Fruit fly (Drosophila melanogaster) whole organism, embryonic: Measurements from ENCODE around the gene CG17145.
A peak's percentile ranks its signal among the peaks of the same experiment; 100 is the strongest.

Experiments used
- Adf1 ChIP-seq: fragments of 200-800 bp; sonication (Bioruptor generic); IDR thresholded peaks from 2 replicates; pipeline ENCODE4 v1.3.6; 2022; ENCODE audit warnings: missing biosample characterization, missing genetic modification characterization
- Atf6 ChIP-seq: fragments of 200-800 bp; sonication (Bioruptor generic); IDR thresholded peaks from 2 replicates; pipeline ENCODE4 v1.3.6; 2022; ENCODE audit warnings: missing biosample characterization, missing genetic modification characterization
- CG10209 ChIP-seq: fragments of 200-800 bp; sonication (Bioruptor generic); optimal IDR thresholded peaks from 3 replicates; lab custom pipeline; 2017; ENCODE audit warnings: missing biosample characterization, mild to moderate bottlenecking, missing genetic modification characterization, missing genetic modification reagents
- CG10274 ChIP-seq: fragments of 200-800 bp; sonication (Bioruptor generic); optimal IDR thresholded peaks from 3 replicates; lab custom pipeline; 2017; ENCODE audit warnings: missing biosample characterization, mild to moderate bottlenecking, missing genetic modification characterization
- CG10543 ChIP-seq: fragments of 200-800 bp; sonication (Bioruptor generic); optimal IDR thresholded peaks from 3 replicates; lab custom pipeline; 2017; ENCODE audit warnings: missing biosample characterization, mild to moderate bottlenecking, missing genetic modification characterization, moderate library complexity
- CG10959 ChIP-seq: fragments of 200-800 bp; sonication (Bioruptor generic); IDR thresholded peaks from 2 replicates; pipeline ENCODE4 v1.3.6; 2022; ENCODE audit warnings: missing biosample characterization, missing genetic modification characterization
- CG11085 ChIP-seq: fragments of 200-800 bp; sonication (Bioruptor generic); IDR thresholded peaks from 2 replicates; pipeline ENCODE4 v1.3.6; 2022; ENCODE audit warnings: missing biosample characterization, missing genetic modification characterization
- CG11504 ChIP-seq: fragments of 200-800 bp; sonication (Bioruptor generic); optimal IDR thresholded peaks from 3 replicates; lab custom pipeline; 2019; ENCODE audit warnings: missing biosample characterization, mild to moderate bottlenecking, missing genetic modification characterization, moderate library complexity
- CG13296 ChIP-seq: fragments of 200-800 bp; sonication (Bioruptor generic); optimal IDR thresholded peaks from 3 replicates; lab custom pipeline; 2018; ENCODE audit warnings: missing biosample characterization, mild to moderate bottlenecking, missing genetic modification characterization
- CG13424 ChIP-seq: fragments of 200-800 bp; sonication (Bioruptor generic); optimal IDR thresholded peaks from 2 replicates; lab custom pipeline; 2019; ENCODE audit warnings: missing biosample characterization, mild to moderate bottlenecking, missing genetic modification characterization, moderate library complexity
- CG13775 ChIP-seq: fragments of 200-800 bp; sonication (Bioruptor generic); optimal IDR thresholded peaks from 3 replicates; lab custom pipeline; 2017; ENCODE audit warnings: missing biosample characterization, mild to moderate bottlenecking, missing genetic modification characterization
- CG16863 ChIP-seq: fragments of 200-800 bp; sonication (Bioruptor generic); optimal IDR thresholded peaks from 3 replicates; lab custom pipeline; 2016; ENCODE audit warnings: missing biosample characterization, missing genetic modification characterization
- CG18619 ChIP-seq: fragments of 200-800 bp; sonication (Bioruptor generic); optimal IDR thresholded peaks from 3 replicates; lab custom pipeline; 2017; ENCODE audit warnings: missing biosample characterization, mild to moderate bottlenecking, missing genetic modification characterization
- CG2116 ChIP-seq: fragments of 200-800 bp; sonication (Bioruptor generic); optimal IDR thresholded peaks from 3 replicates; lab custom pipeline; 2018; ENCODE audit warnings: missing biosample characterization, mild to moderate bottlenecking, missing genetic modification characterization
- CG2120 ChIP-seq: fragments of 200-800 bp; sonication (Bioruptor generic); optimal IDR thresholded peaks from 3 replicates; lab custom pipeline; 2016; ENCODE audit warnings: missing biosample characterization, missing genetic modification characterization
- CG2889 ChIP-seq: fragments of 200-800 bp; sonication (Bioruptor generic); IDR thresholded peaks from 3 replicates; pipeline ENCODE4 v1.3.6; 2022; ENCODE audit warnings: missing biosample characterization, missing genetic modification characterization
- CG30403 ChIP-seq: fragments of 200-800 bp; sonication (Bioruptor generic); optimal IDR thresholded peaks from 3 replicates; lab custom pipeline; 2016; ENCODE audit warnings: missing biosample characterization, missing genetic modification characterization
- CG42726 ChIP-seq: fragments of 200-800 bp; sonication (Bioruptor generic); IDR thresholded peaks from 2 replicates; pipeline ENCODE4 v1.3.6; 2022; ENCODE audit warnings: missing biosample characterization, missing genetic modification characterization; ENCODE audit not compliant: partially characterized antibody
- CG4360 ChIP-seq: fragments of 200-800 bp; sonication (Bioruptor generic); IDR thresholded peaks from 2 replicates; pipeline ENCODE4 v1.3.6; 2022; ENCODE audit warnings: missing biosample characterization, missing genetic modification characterization
- CG4424 ChIP-seq: fragments of 200-800 bp; sonication (Bioruptor generic); optimal IDR thresholded peaks from 3 replicates; lab custom pipeline; 2016; ENCODE audit warnings: missing biosample characterization, missing genetic modification characterization
- CG6854 ChIP-seq: fragments of 200-800 bp; sonication (Bioruptor generic); optimal IDR thresholded peaks from 3 replicates; lab custom pipeline; 2017; ENCODE audit warnings: missing biosample characterization, mild to moderate bottlenecking, missing genetic modification characterization
- CG7928 ChIP-seq: fragments of 200-800 bp; sonication (Bioruptor generic); optimal IDR thresholded peaks from 2 replicates; lab custom pipeline; 2017; ENCODE audit warnings: missing biosample characterization, mild to moderate bottlenecking, missing genetic modification characterization
- Fer2 ChIP-seq: fragments of 200-800 bp; sonication (Bioruptor generic); optimal IDR thresholded peaks from 2 replicates; lab custom pipeline; 2018; ENCODE audit warnings: missing biosample characterization, mild to moderate bottlenecking, missing genetic modification characterization, moderate library complexity
- HHEX ChIP-seq: fragments of 200-800 bp; sonication (Bioruptor generic); optimal IDR thresholded peaks from 3 replicates; lab custom pipeline; 2017; ENCODE audit warnings: missing biosample characterization, mild to moderate bottlenecking, missing genetic modification characterization, missing genetic modification reagents
- HmgZ ChIP-seq: fragments of 200-800 bp; sonication (Bioruptor generic); optimal IDR thresholded peaks from 2 replicates; lab custom pipeline; 2018; ENCODE audit warnings: missing biosample characterization, mild to moderate bottlenecking, missing genetic modification characterization
- Hr3 ChIP-seq: fragments of 200-800 bp; sonication (Bioruptor generic); optimal IDR thresholded peaks from 3 replicates; lab custom pipeline; 2016; ENCODE audit warnings: missing biosample characterization, missing genetic modification characterization
- Hr51 ChIP-seq, 2 experiments: fragments of 200-800 bp; sonication (Bioruptor generic); optimal IDR thresholded peaks; 2 replicates in 1 of 2; 3 replicates in 1 of 2; lab custom pipeline; 2016 to 2018; ENCODE audit warnings: missing biosample characterization in 2 of 2, missing genetic modification characterization in 2 of 2, mild to moderate bottlenecking in 1 of 2, moderate library complexity in 1 of 2
- Jarid2 ChIP-seq: fragments of 200-800 bp; sonication (Bioruptor generic); optimal IDR thresholded peaks from 3 replicates; lab custom pipeline; 2017; ENCODE audit warnings: mild to moderate bottlenecking, missing biosample characterization, missing genetic modification reagents, missing genetic modification characterization
- Max ChIP-seq: fragments of 200-800 bp; sonication (Bioruptor generic); optimal IDR thresholded peaks from 2 replicates; lab custom pipeline; 2016; ENCODE audit warnings: missing biosample characterization, mild to moderate bottlenecking, missing genetic modification characterization
- Nf-YB ChIP-seq: fragments of 200-800 bp; sonication (Bioruptor generic); optimal IDR thresholded peaks from 3 replicates; lab custom pipeline; 2019; ENCODE audit warnings: missing biosample characterization, mild to moderate bottlenecking, missing genetic modification characterization, moderate library complexity
- NfI ChIP-seq: fragments of 200-800 bp; sonication (Bioruptor generic); optimal IDR thresholded peaks from 3 replicates; lab custom pipeline; 2018; ENCODE audit warnings: missing biosample characterization, mild to moderate bottlenecking, missing genetic modification characterization, moderate library complexity
- Oaz ChIP-seq: fragments of 200-800 bp; sonication (Bioruptor generic); IDR thresholded peaks from 2 replicates; pipeline ENCODE4 v1.3.6; 2022; ENCODE audit warnings: missing biosample characterization, missing genetic modification characterization
- PHDP ChIP-seq: fragments of 200-800 bp; sonication (Bioruptor generic); optimal IDR thresholded peaks from 3 replicates; lab custom pipeline; 2018; ENCODE audit warnings: missing biosample characterization, mild to moderate bottlenecking, missing genetic modification characterization, moderate library complexity
- Taf1 ChIP-seq: fragments of 200-800 bp; sonication (Bioruptor generic); IDR thresholded peaks from 2 replicates; pipeline ENCODE4 v1.3.6; 2022; ENCODE audit warnings: missing biosample characterization, missing genetic modification characterization
- ara ChIP-seq: fragments of 200-800 bp; sonication (Bioruptor generic); IDR thresholded peaks from 2 replicates; pipeline ENCODE4 v1.3.6; 2022; ENCODE audit warnings: missing biosample characterization, missing genetic modification characterization
- bigmax ChIP-seq: fragments of 200-800 bp; sonication (Bioruptor generic); optimal IDR thresholded peaks from 2 replicates; lab custom pipeline; 2018; ENCODE audit warnings: missing biosample characterization, mild to moderate bottlenecking, missing genetic modification characterization
- caup ChIP-seq: fragments of 200-800 bp; sonication (Bioruptor generic); optimal IDR thresholded peaks from 3 replicates; lab custom pipeline; 2017; ENCODE audit warnings: missing biosample characterization, mild to moderate bottlenecking, missing genetic modification characterization, moderate library complexity; ENCODE audit not compliant: severe bottlenecking
- dan ChIP-seq: fragments of 200-800 bp; sonication (Bioruptor generic); IDR thresholded peaks from 2 replicates; pipeline ENCODE4 v1.3.6; 2022; ENCODE audit warnings: missing biosample characterization, missing genetic modification characterization
- ems ChIP-seq: fragments of 200-800 bp; sonication (Bioruptor generic); optimal IDR thresholded peaks from 3 replicates; lab custom pipeline; 2016; ENCODE audit warnings: missing biosample characterization, missing genetic modification characterization
- gro ChIP-seq: fragments of 200-800 bp; sonication (Bioruptor generic); optimal IDR thresholded peaks from 2 replicates; lab custom pipeline; 2016; ENCODE audit warnings: missing biosample characterization, missing genetic modification characterization
- ind ChIP-seq: fragments of 200-800 bp; sonication (Bioruptor generic); optimal IDR thresholded peaks from 3 replicates; lab custom pipeline; 2016; ENCODE audit warnings: missing biosample characterization, missing genetic modification characterization
- maf-S ChIP-seq: fragments of 200-800 bp; sonication (Bioruptor generic); optimal IDR thresholded peaks from 2 replicates; lab custom pipeline; 2016; ENCODE audit warnings: missing biosample characterization, missing genetic modification characterization
- nmo ChIP-seq: fragments of 200-800 bp; sonication (Bioruptor generic); optimal IDR thresholded peaks from 2 replicates; lab custom pipeline; 2018; ENCODE audit warnings: missing biosample characterization, mild to moderate bottlenecking, missing genetic modification characterization, moderate library complexity
- pho ChIP-seq: fragments of 200-800 bp; sonication (Bioruptor generic); optimal IDR thresholded peaks from 2 replicates; lab custom pipeline; 2016; ENCODE audit warnings: missing biosample characterization, missing genetic modification characterization
- ranshi ChIP-seq: fragments of 200-800 bp; sonication (Bioruptor generic); IDR thresholded peaks from 2 replicates; pipeline ENCODE4 v1.3.6; 2022; ENCODE audit warnings: missing biosample characterization, missing genetic modification characterization
- row ChIP-seq: fragments of 200-800 bp; sonication (Bioruptor generic); IDR thresholded peaks from 3 replicates; pipeline ENCODE4 v1.3.6; 2022; ENCODE audit warnings: missing biosample characterization, missing genetic modification characterization
- slbo ChIP-seq: fragments of 200-800 bp; sonication (Bioruptor generic); IDR thresholded peaks from 2 replicates; pipeline ENCODE4 v1.3.6; 2022; ENCODE audit warnings: missing biosample characterization, missing genetic modification characterization
- sug ChIP-seq: fragments of 200-800 bp; optimal IDR thresholded peaks from 2 replicates; lab custom pipeline; 2019; ENCODE audit warnings: missing biosample characterization, mild to moderate bottlenecking, missing genetic modification characterization, moderate library complexity
- tio ChIP-seq: fragments of 200-800 bp; sonication (Bioruptor generic); optimal IDR thresholded peaks from 2 replicates; lab custom pipeline; 2017; ENCODE audit warnings: missing biosample characterization, missing genetic modification characterization, inconsistent platforms

The CG17145 gene

DNA sequence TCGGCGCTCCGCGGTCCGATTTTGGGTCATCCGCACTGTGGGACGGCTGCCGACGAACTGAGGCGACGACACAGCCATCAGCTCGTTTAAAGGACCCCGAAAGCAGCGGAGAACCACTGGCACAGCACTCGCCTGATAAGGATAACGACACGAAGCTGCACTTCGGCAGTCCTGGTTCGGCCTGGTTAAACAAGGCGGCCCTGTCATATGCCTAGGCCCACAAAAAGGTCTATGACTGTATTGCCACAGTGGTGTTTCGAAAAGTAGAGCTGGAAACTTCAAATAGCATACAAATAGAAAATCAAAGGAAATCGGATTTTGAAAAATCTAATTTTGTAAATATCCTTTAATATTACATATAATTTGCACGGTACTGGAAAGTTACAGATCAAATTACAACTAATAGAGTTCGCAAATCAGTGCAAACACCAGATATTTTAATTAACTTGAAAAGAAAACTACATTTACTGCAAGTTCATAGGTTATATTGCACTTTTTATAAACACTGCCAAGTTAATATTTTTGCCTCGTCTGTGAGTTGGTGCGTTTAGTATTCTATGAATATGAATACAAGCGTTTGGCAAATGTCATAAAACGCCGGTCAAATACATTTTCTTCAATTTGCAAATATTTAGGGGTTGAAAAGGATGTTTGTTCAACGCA is 36.3 kb upstream of the CG17145 start (continued):
- peak; percentile 46 for TF ChIP-seq Hr3 (GFP tag; lab: Kevin White, UChicago)
- no peak for TF ChIP-seq CG4360
- peak; percentile 61 for TF ChIP-seq row
- peak; percentile 75 for TF ChIP-seq CG13775
- 0 out of 2 replicates have a peak, but pooled peaks have one; percentile 18 for TF ChIP-seq CG42726
- peak; percentile 87 for TF ChIP-seq CG2120 (GFP tag; lab: Kevin White, UChicago)
- TF ChIP-seq pho (GFP tag; lab: Kevin White, UChicago) = peak; percentile 60
- no peak for TF ChIP-seq CG11085
- TF ChIP-seq dan = no peak
- TF ChIP-seq tio (GFP tag; lab: Kevin White, UChicago) = peak; percentile 80
- peak; percentile 51 for TF ChIP-seq ind (GFP tag; lab: Kevin White, UChicago)
- TF ChIP-seq CG10543 (GFP tag; lab: Kevin White, UChicago) = peak; percentile 43
- peak; percentile 33 for TF ChIP-seq HmgZ (tag; lab: Kevin White, UChicago)
- no peak for TF ChIP-seq bigmax (GFP tag; lab: Kevin White, UChicago)
- TF ChIP-seq nmo (GFP tag; lab: Kevin White, UChicago) = peak; percentile 71
- no peak for TF ChIP-seq ara
- peak; percentile 4 for TF ChIP-seq Fer2 (tag; lab: Kevin White, UChicago)
- TF ChIP-seq CG13296 (GFP tag; lab: Kevin White, UChicago) = peak; percentile 45
- TF ChIP-seq Adf1 (GFP tag; lab: Robert Waterston, UW) = peak; percentile 46
- TF ChIP-seq CG2116 (GFP tag; lab: Kevin White, UChicago) = peak; percentile 37
- TF ChIP-seq ems (GFP tag; lab: Kevin White, UChicago) = peak; percentile 69
- TF ChIP-seq CG2889 (GFP tag; lab: Robert Waterston, UW) = peak; percentile 62; the same call in 1 of the 3 replicates
- peak; percentile 82 for TF ChIP-seq CG18619 (GFP tag; lab: Kevin White, UChicago)
- peak; percentile 46; the same call in 1 of the 2 replicates for TF ChIP-seq Oaz (GFP tag; lab: Robert Waterston, UW)
- peak; percentile 57 for TF ChIP-seq CG6854 (GFP tag; lab: Kevin White, UChicago)
- no peak for TF ChIP-seq CG7928 (GFP tag; lab: Kevin White, UChicago)
- TF ChIP-seq HHEX (GFP tag; lab: Kevin White, UChicago) = peak; percentile 61
- peak; percentile 44 for TF ChIP-seq Jarid2 (GFP tag; lab: Kevin White, UChicago)
- peak; percentile 61 for TF ChIP-seq Atf6 (GFP tag; lab: Robert Waterston, UW)
- no peak for TF ChIP-seq ranshi (GFP tag; lab: Robert Waterston, UW)
- peak; percentile 76 for TF ChIP-seq NfI
- peak; percentile 59 for TF ChIP-seq CG11504
- TF ChIP-seq CG4424 (GFP tag; lab: Kevin White, UChicago) = peak; percentile 23
- TF ChIP-seq CG10274 = no peak
- TF ChIP-seq CG10209 = peak; percentile 67
- peak; percentile 0 for TF ChIP-seq Nf-YB (GFP tag; lab: Kevin White, UChicago)
- TF ChIP-seq caup = peak; percentile 71
- TF ChIP-seq slbo (GFP tag; lab: Robert Waterston, UW) = peak; percentile 78
- TF ChIP-seq PHDP (tag; lab: Kevin White, UChicago) = peak; percentile 63
- TF ChIP-seq CG10959 (GFP tag; lab: Robert Waterston, UW) = no peak
- peak; percentile 5 for TF ChIP-seq Max
- TF ChIP-seq CG13424 (tag; lab: Kevin White, UChicago) = peak; percentile 69
- no peak for TF ChIP-seq gro (GFP tag; lab: Kevin White, UChicago)
- TF ChIP-seq maf-S (GFP tag; lab: Kevin White, UChicago) = peak; percentile 8
- TF ChIP-seq CG16863 (GFP tag; lab: Kevin White, UChicago) = peak; percentile 42
- peak; percentile 64 to 80 for TF ChIP-seq Hr51 (GFP tag; optimal IDR thresholded peaks at IDR 0.05; lab: Kevin White, UChicago)
- TF ChIP-seq CG30403 = peak; percentile 66
- TF ChIP-seq sug (tag; lab: Kevin White, UChicago) = peak; percentile 20
- no peak; the same call in 1 of the 2 replicates for TF ChIP-seq Taf1 (GFP tag; lab: Robert Waterston, UW)
